Fruit fly (Drosophila melanogaster) whole organism, prepupa: ENCODE measurements around the gene CG5715.

Experiments
- CG10631 ChIP-seq: fragments of 200-800 bp; sonication (Bioruptor generic); optimal IDR thresholded peaks from 2 replicates; lab custom pipeline; 2016; ENCODE audit warnings: missing biosample characterization, missing genetic modification characterization
- CG3032 ChIP-seq: fragments of 200-800 bp; optimal IDR thresholded peaks from 2 replicates; lab custom pipeline; 2019; ENCODE audit warnings: missing biosample characterization, mild to moderate bottlenecking, missing genetic modification characterization, moderate library complexity
- CG6163 ChIP-seq: fragments of 200-800 bp; sonication (Bioruptor generic); IDR thresholded peaks from 3 replicates; pipeline ENCODE4 v1.3.6; 2022; ENCODE audit warnings: missing biosample characterization, missing genetic modification characterization
- CG6808 ChIP-seq: fragments of 200-800 bp; sonication (Bioruptor generic); optimal IDR thresholded peaks from 3 replicates; lab custom pipeline; 2017; ENCODE audit warnings: missing biosample characterization, missing genetic modification characterization, mild to moderate bottlenecking, moderate library complexity, missing genetic modification reagents
- CG7368 ChIP-seq: fragments of 200-800 bp; sonication (Bioruptor generic); optimal IDR thresholded peaks from 3 replicates; lab custom pipeline; 2016; ENCODE audit warnings: missing biosample characterization, missing genetic modification characterization
- Eip75B ChIP-seq: fragments of 200-800 bp; sonication (Bioruptor generic); optimal IDR thresholded peaks from 3 replicates; lab custom pipeline; 2016; ENCODE audit warnings: missing biosample characterization, missing genetic modification characterization
- Gug ChIP-seq: fragments of 200-800 bp; sonication (Bioruptor generic); IDR thresholded peaks from 2 replicates; pipeline ENCODE4 v1.3.6; 2022; ENCODE audit warnings: missing biosample characterization, missing genetic modification characterization
- Hr39 ChIP-seq: fragments of 200-800 bp; sonication (Bioruptor generic); optimal IDR thresholded peaks from 2 replicates; lab custom pipeline; 2016; ENCODE audit warnings: missing biosample characterization, missing genetic modification characterization
- Met ChIP-seq: fragments of 200-800 bp; sonication (Bioruptor generic); optimal IDR thresholded peaks from 3 replicates; lab custom pipeline; 2016; ENCODE audit warnings: missing biosample characterization, missing genetic modification characterization
- achi ChIP-seq: fragments of 200-800 bp; sonication (Bioruptor generic); optimal IDR thresholded peaks from 3 replicates; lab custom pipeline; 2016; ENCODE audit warnings: missing biosample characterization, missing genetic modification characterization
- pdm3 ChIP-seq: fragments of 200-800 bp; sonication (Bioruptor generic); optimal IDR thresholded peaks from 3 replicates; lab custom pipeline; 2016; ENCODE audit warnings: missing biosample characterization, missing genetic modification characterization
- spab ChIP-seq: fragments of 200-800 bp; sonication (Bioruptor generic); optimal IDR thresholded peaks from 2 replicates; lab custom pipeline; 2017; ENCODE audit warnings: missing biosample characterization, mild to moderate bottlenecking, missing genetic modification characterization, missing genetic modification reagents
- svp ChIP-seq: fragments of 200-800 bp; sonication (Bioruptor generic); peaks from one replicate; lab custom pipeline; 2016; ENCODE audit warnings: missing biosample characterization, missing genetic modification characterization

- no peak for TF ChIP-seq achi (GFP tag; lab: Kevin White, UChicago)
- TF ChIP-seq CG10631 (GFP tag; lab: Kevin White, UChicago), result no peak
- TF ChIP-seq CG6163 (GFP tag; lab: Robert Waterston, UW), result no peak
- TF ChIP-seq Gug (GFP tag; lab: Robert Waterston, UW), result no peak
- TF ChIP-seq CG6808 (GFP tag; lab: Kevin White, UChicago), result no peak
- TF ChIP-seq svp, result no peak
- TF ChIP-seq Eip75B (GFP tag; lab: Kevin White, UChicago), result no peak
- no peak for TF ChIP-seq CG3032
- no peak for TF ChIP-seq Hr39 (GFP tag; lab: Kevin White, UChicago)
- TF ChIP-seq pdm3 (GFP tag; lab: Kevin White, UChicago), result no peak
- TF ChIP-seq spab (GFP tag; lab: Kevin White, UChicago), result no peak
- TF ChIP-seq CG7368 (GFP tag; lab: Kevin White, UChicago), result no peak
- TF ChIP-seq Met, result no peak
Measured at dm6 chr3R:24319083-24319381, 24.8 kb upstream of the CG5715 start.
